ENCODE assay signal across 1 worm cellular context in genomic region chrIII:7722411-7722810, ce11.
TF ChIP-seq lines count a peak whose summit lies in the region.

No protein-coding gene starts in this region.

TF ChIP-seq in whole organism, L2 larva, 48 proteins besides CTCF, POLR2A, EP300 and RAD21 (continued from another document):
- TF ChIP-seq snpc-4 (tag; optimal IDR thresholded peaks at IDR 0.05; lab: Kevin White, UChicago) (no peak), elt-3 (tag; optimal IDR thresholded peaks at IDR 0.05; lab: Kevin White, UChicago) (no peak), zag-1 (tag; optimal IDR thresholded peaks at IDR 0.05; lab: Kevin White, UChicago) (no peak), ama-1 (optimal IDR thresholded peaks at IDR 0.05; lab: Kevin White, UChicago) (no peak)
TF ChIP-seq in whole organism, L2 larva: peak in this region for 3.
